Fruit fly (Drosophila melanogaster) whole organism: Measurements from ENCODE around the gene Fas2.

Experiments
- CG8478 ChIP-seq: fragments of >200 bp; optimal IDR thresholded peaks from 2 replicates; lab custom pipeline; 2018; ENCODE audit warnings: inconsistent platforms
- Dll ChIP-seq: fragments of >200 bp; optimal IDR thresholded peaks from 2 replicates; lab custom pipeline; 2017
- EcR ChIP-seq, 2 experiments: fragments of >200 bp; optimal IDR thresholded peaks; 2 replicates each; lab custom pipeline; 2017; ENCODE audit warnings: missing biosample characterization in 2 of 2, missing genetic modification characterization in 2 of 2, missing genetic modification reagents in 2 of 2
- pan ChIP-seq: fragments of >200 bp; optimal IDR thresholded peaks from 2 replicates; lab custom pipeline; 2017
- psq ChIP-seq: fragments of >200 bp; optimal IDR thresholded peaks from 2 replicates; lab custom pipeline; 2017
- usp ChIP-seq: fragments of >200 bp; optimal IDR thresholded peaks from 2 replicates; lab custom pipeline; 2017; ENCODE audit warnings: missing biosample characterization, missing genetic modification characterization, mixed read lengths

- TF ChIP-seq CG8478 (lab: Kevin White, UChicago), result no peak
- TF ChIP-seq pan (lab: Kevin White, UChicago), result no peak
- no peak for TF ChIP-seq EcR (GFP tag; optimal IDR thresholded peaks at IDR 0.05; lab: Kevin White, UChicago)
- TF ChIP-seq usp (GFP tag; lab: Kevin White, UChicago), result no peak
- TF ChIP-seq Dll, result no peak
- TF ChIP-seq psq (lab: Kevin White, UChicago), result no peak
Measured at dm6 chrX:4252690-4253089, 46.8 kb upstream of the Fas2 start, which contains the start of gene CG15576.
